Fruit fly (Drosophila melanogaster) whole organism, adult: ENCODE results near the gene CG46396.

Experiments used
- CG11617 ChIP-seq: fragments of 200-800 bp; sonication (Bioruptor generic); optimal IDR thresholded peaks from 2 replicates; lab custom pipeline; 2017; ENCODE audit warnings: mild to moderate bottlenecking, missing biosample characterization, missing genetic modification reagents, missing genetic modification characterization
- CG12768 ChIP-seq: fragments of 200-800 bp; sonication (Bioruptor generic); optimal IDR thresholded peaks from 2 replicates; lab custom pipeline; 2017; ENCODE audit warnings: missing biosample characterization, missing genetic modification characterization, mild to moderate bottlenecking, moderate library complexity, missing genetic modification reagents
- CG14711 ChIP-seq: fragments of 200-800 bp; sonication (Bioruptor generic); optimal IDR thresholded peaks from 2 replicates; lab custom pipeline; 2018; ENCODE audit warnings: missing biosample characterization, mild to moderate bottlenecking, missing genetic modification characterization, moderate library complexity
- CG1620 ChIP-seq: fragments of 200-800 bp; sonication (Bioruptor generic); optimal IDR thresholded peaks from 2 replicates; lab custom pipeline; 2016; ENCODE audit warnings: missing biosample characterization, missing genetic modification characterization
- CG33017 ChIP-seq: fragments of 200-800 bp; sonication (Bioruptor generic); optimal IDR thresholded peaks from 2 replicates; lab custom pipeline; 2018; ENCODE audit warnings: missing biosample characterization, mild to moderate bottlenecking, missing genetic modification characterization, moderate library complexity
- CG5204 ChIP-seq: fragments of 200-800 bp; sonication (Bioruptor generic); optimal IDR thresholded peaks from 2 replicates; lab custom pipeline; 2016; ENCODE audit warnings: missing biosample characterization, missing genetic modification characterization
- CG7045 ChIP-seq: fragments of 200-800 bp; sonication (Bioruptor generic); optimal IDR thresholded peaks from 2 replicates; lab custom pipeline; 2017; ENCODE audit warnings: missing biosample characterization, mild to moderate bottlenecking, missing genetic modification characterization
- CG7101 ChIP-seq: fragments of 200-800 bp; sonication (Bioruptor generic); optimal IDR thresholded peaks from 2 replicates; lab custom pipeline; 2018; ENCODE audit warnings: missing biosample characterization, mild to moderate bottlenecking, missing genetic modification characterization, moderate library complexity
- Clk ChIP-seq: fragments of 200-800 bp; sonication (Bioruptor generic); optimal IDR thresholded peaks from 2 replicates; lab custom pipeline; 2017; ENCODE audit warnings: missing biosample characterization, missing genetic modification characterization
- Crg-1 ChIP-seq: fragments of 200-800 bp; sonication (Bioruptor generic); optimal IDR thresholded peaks from 2 replicates; lab custom pipeline; 2016; ENCODE audit warnings: missing biosample characterization, missing genetic modification characterization
- Hr96 ChIP-seq: fragments of 200-800 bp; sonication (Bioruptor generic); optimal IDR thresholded peaks from 2 replicates; lab custom pipeline; 2016; ENCODE audit warnings: missing biosample characterization, missing genetic modification characterization
- Mnt ChIP-seq: fragments of 200-800 bp; sonication (Bioruptor generic); optimal IDR thresholded peaks from 2 replicates; lab custom pipeline; 2016; ENCODE audit warnings: missing biosample characterization, mild to moderate bottlenecking, missing genetic modification characterization
- bab1 ChIP-seq: fragments of 200-800 bp; sonication (Bioruptor generic); optimal IDR thresholded peaks from 3 replicates; lab custom pipeline; 2019; ENCODE audit warnings: missing biosample characterization, mild to moderate bottlenecking, missing genetic modification characterization, moderate library complexity
- cic ChIP-seq: fragments of 200-800 bp; sonication (Bioruptor generic); optimal IDR thresholded peaks from 2 replicates; lab custom pipeline; 2017; ENCODE audit warnings: missing biosample characterization, mild to moderate bottlenecking, missing genetic modification characterization, moderate library complexity
- cnc ChIP-seq, 2 experiments: fragments of >200 bp; optimal IDR thresholded peaks; 2 replicates each; lab custom pipeline; 2017
- kay ChIP-seq: fragments of 200-800 bp; sonication (Bioruptor generic); peaks from one replicate; lab custom pipeline; 2016; ENCODE audit warnings: missing biosample characterization, missing genetic modification characterization, borderline replicate concordance
- ovo ChIP-seq: fragments of 200-800 bp; sonication (Bioruptor generic); optimal IDR thresholded peaks from 2 replicates; lab custom pipeline; 2016; ENCODE audit warnings: missing biosample characterization, missing genetic modification characterization
- pad ChIP-seq: fragments of 200-800 bp; sonication (Bioruptor generic); optimal IDR thresholded peaks from 3 replicates; lab custom pipeline; 2017; ENCODE audit warnings: missing biosample characterization, missing genetic modification characterization, mild to moderate bottlenecking, moderate library complexity, missing genetic modification reagents
- tj ChIP-seq: fragments of 200-800 bp; sonication (Bioruptor generic); optimal IDR thresholded peaks from 3 replicates; lab custom pipeline; 2017; ENCODE audit warnings: missing biosample characterization, mild to moderate bottlenecking, missing genetic modification characterization, moderate library complexity

The CG46396 gene

dm6 chr3R:6294046-6294445 is 9.8 kb upstream of the CG46396 start:
- TF ChIP-seq CG11617 (GFP tag; lab: Kevin White, UChicago) (no peak), kay (GFP tag; lab: Kevin White, UChicago) (no peak), Mnt (GFP tag; lab: Kevin White, UChicago) (no peak), CG12768 (GFP tag; lab: Kevin White, UChicago) (no peak), cic (GFP tag; lab: Kevin White, UChicago) (no peak), CG33017 (no peak)

- TF ChIP-seq pad (GFP tag; lab: Kevin White, UChicago): no peak
These were observed 6.7 kb upstream of the CG46396 start for dm6 chr3R:6297164-6297563.

dm6 chr3R:6298828-6299227 is 5.0 kb upstream of the CG46396 start, which contains the start of gene Osi14:
Gene Osi14 (plus strand): TSS chr3R:6299128.
- no peak for TF ChIP-seq CG33017
- TF ChIP-seq Crg-1 (GFP tag; lab: Kevin White, UChicago): no peak
- no peak for TF ChIP-seq tj
- no peak for TF ChIP-seq CG12768 (GFP tag; lab: Kevin White, UChicago)
- no peak for TF ChIP-seq CG7101
- TF ChIP-seq CG11617 (GFP tag; lab: Kevin White, UChicago): no peak
- no peak for TF ChIP-seq Clk (GFP tag; lab: Kevin White, UChicago)
- TF ChIP-seq Hr96 (GFP tag; lab: Kevin White, UChicago): no peak
- TF ChIP-seq cic (GFP tag; lab: Kevin White, UChicago): no peak
- no peak for TF ChIP-seq CG1620 (GFP tag; lab: Kevin White, UChicago)

- TF ChIP-seq CG1620 (GFP tag; lab: Kevin White, UChicago) (no peak), tj (no peak), cnc (optimal IDR thresholded peaks at IDR 0.05; lab: Kevin White, UChicago) (no peak), CG5204 (GFP tag; lab: Kevin White, UChicago) (no peak), Hr96 (GFP tag; lab: Kevin White, UChicago) (no peak), bab1 (GFP tag; lab: Kevin White, UChicago) (no peak), CG7045 (GFP tag; lab: Kevin White, UChicago) (no peak), cic (GFP tag; lab: Kevin White, UChicago) (no peak), CG7101 (no peak), CG14711 (tag; lab: Kevin White, UChicago) (no peak), CG12768 (GFP tag; lab: Kevin White, UChicago) (no peak)
These were observed 2.5 kb upstream of the CG46396 start, which contains the start of gene Osi15 for dm6 chr3R:6301257-6301839. Gene Osi15 (plus strand): TSS chr3R:6301804.

dm6 chr3R:6304947-6305346 is 1.1 kb downstream of the CG46396 start, which contains the start of gene Osi16:
Gene Osi16 (plus strand): TSS chr3R:6305247.
- TF ChIP-seq Hr96 (GFP tag; lab: Kevin White, UChicago) (no peak), bab1 (GFP tag; lab: Kevin White, UChicago) (no peak), pad (GFP tag; lab: Kevin White, UChicago) (no peak), CG5204 (GFP tag; lab: Kevin White, UChicago) (no peak), cnc (optimal IDR thresholded peaks at IDR 0.05; lab: Kevin White, UChicago) (no peak), cic (GFP tag; lab: Kevin White, UChicago) (no peak), tj (no peak), CG7045 (GFP tag; lab: Kevin White, UChicago) (no peak), CG7101 (no peak), kay (GFP tag; lab: Kevin White, UChicago) (no peak)

dm6 chr3R:6306584-6306983 is 2.7 kb downstream of the CG46396 start, which contains the start of gene CG46026:
Gene CG46026 (plus strand): TSS chr3R:6306884.
- TF ChIP-seq bab1 (GFP tag; lab: Kevin White, UChicago): no peak
- no peak for TF ChIP-seq ovo (GFP tag; lab: Kevin White, UChicago)
- TF ChIP-seq tj: no peak
- TF ChIP-seq kay (GFP tag; lab: Kevin White, UChicago): no peak
- TF ChIP-seq CG5204 (GFP tag; lab: Kevin White, UChicago): no peak
- TF ChIP-seq cnc (optimal IDR thresholded peaks at IDR 0.05; lab: Kevin White, UChicago): no peak
- no peak for TF ChIP-seq pad (GFP tag; lab: Kevin White, UChicago)
- no peak for TF ChIP-seq Clk (GFP tag; lab: Kevin White, UChicago)
- no peak for TF ChIP-seq Hr96 (GFP tag; lab: Kevin White, UChicago)
- TF ChIP-seq CG7045 (GFP tag; lab: Kevin White, UChicago): no peak
- TF ChIP-seq Crg-1 (GFP tag; lab: Kevin White, UChicago): no peak
- no peak for TF ChIP-seq CG11617 (GFP tag; lab: Kevin White, UChicago)

- TF ChIP-seq pad (GFP tag; lab: Kevin White, UChicago) (no peak), CG33017 (no peak), CG12768 (GFP tag; lab: Kevin White, UChicago) (no peak)
These were observed 5.8 kb downstream of the CG46396 start, which contains the start of gene CG31560 for dm6 chr3R:6309676-6310075. Gene CG31560 (plus strand): TSS chr3R:6309976.
